Worm (Caenorhabditis elegans) whole organism, late embryonic: Measurements from ENCODE around the gene lury-1.

Experiments
- C08G9.2 ChIP-seq: sonication (generic microtip); optimal IDR thresholded peaks from 2 replicates; lab custom pipeline; 2016; ENCODE audit warnings: mild to moderate bottlenecking, missing genetic modification characterization, moderate library complexity, missing compliant biosample characterization
- F13H6.1 ChIP-seq: sonication (generic microtip); optimal IDR thresholded peaks from 2 replicates; lab custom pipeline; 2016; ENCODE audit warnings: missing genetic modification characterization, missing compliant biosample characterization
- K02D7.2 ChIP-seq: sonication (generic microtip); optimal IDR thresholded peaks from 2 replicates; lab custom pipeline; 2017; ENCODE audit warnings: mild to moderate bottlenecking, missing genetic modification characterization, missing compliant biosample characterization
- Y22D7AL.16 ChIP-seq: sonication (generic microtip); optimal IDR thresholded peaks from 2 replicates; lab custom pipeline; 2016; ENCODE audit warnings: missing genetic modification characterization, missing compliant biosample characterization
- ama-1 ChIP-seq: fragments of 150-350 bp; optimal IDR thresholded peaks from 2 replicates; lab custom pipeline; 2014
- ceh-22 ChIP-seq: sonication (generic microtip); optimal IDR thresholded peaks from 2 replicates; lab custom pipeline; 2017; ENCODE audit warnings: missing biosample characterization, missing genetic modification characterization
- ceh-30 ChIP-seq: fragments of 150-350 bp; optimal IDR thresholded peaks from 2 replicates; lab custom pipeline; 2014; ENCODE audit warnings: missing biosample characterization, missing genetic modification characterization
- ceh-31 ChIP-seq: sonication (generic microtip); optimal IDR thresholded peaks from 2 replicates; lab custom pipeline; 2016; ENCODE audit warnings: missing genetic modification characterization, missing compliant biosample characterization
- ceh-45 ChIP-seq: fragments of 200-800 bp; sonication (Bioruptor generic); IDR thresholded peaks from 2 replicates; pipeline ENCODE4 v1.3.6; 2022; ENCODE audit warnings: missing genetic modification reagents, missing genetic modification characterization, missing compliant biosample characterization
- ceh-48 ChIP-seq: sonication (generic microtip); optimal IDR thresholded peaks from 2 replicates; lab custom pipeline; 2016; ENCODE audit warnings: missing genetic modification characterization, inconsistent platforms, missing compliant biosample characterization
- ceh-9 ChIP-seq: sonication (generic microtip); optimal IDR thresholded peaks from 2 replicates; lab custom pipeline; 2016; ENCODE audit warnings: mild to moderate bottlenecking, missing genetic modification characterization, inconsistent platforms, missing compliant biosample characterization
- che-1 ChIP-seq: sonication (generic microtip); optimal IDR thresholded peaks from 2 replicates; lab custom pipeline; 2016; ENCODE audit warnings: mild to moderate bottlenecking, missing genetic modification characterization, missing compliant biosample characterization
- dve-1 ChIP-seq: sonication (generic microtip); optimal IDR thresholded peaks from 2 replicates; lab custom pipeline; 2017; ENCODE audit warnings: antibody characterized with exemption, mild to moderate bottlenecking, missing genetic modification characterization, missing compliant biosample characterization
- ets-4 ChIP-seq: sonication (generic microtip); optimal IDR thresholded peaks from 2 replicates; lab custom pipeline; 2016; ENCODE audit warnings: missing genetic modification characterization, missing compliant biosample characterization
- fax-1 ChIP-seq: sonication (generic microtip); optimal IDR thresholded peaks from 2 replicates; lab custom pipeline; 2016; ENCODE audit warnings: missing genotype, missing genetic modification characterization, missing compliant biosample characterization
- fkh-10 ChIP-seq: fragments of 150-350 bp; optimal IDR thresholded peaks from 2 replicates; lab custom pipeline; 2014; ENCODE audit warnings: missing biosample characterization, missing genetic modification reagents, missing genetic modification characterization
- fkh-6 ChIP-seq: sonication (generic microtip); optimal IDR thresholded peaks from 2 replicates; lab custom pipeline; 2016; ENCODE audit warnings: missing genetic modification characterization, missing compliant biosample characterization
- hlh-13 ChIP-seq: fragments of 200-800 bp; sonication (Bioruptor generic); optimal IDR thresholded peaks from 2 replicates; lab custom pipeline; 2018; ENCODE audit warnings: mild to moderate bottlenecking, missing genetic modification characterization, missing compliant biosample characterization
- hlh-15 ChIP-seq: sonication (generic microtip); optimal IDR thresholded peaks from 2 replicates; lab custom pipeline; 2016; ENCODE audit warnings: missing genetic modification characterization, missing compliant biosample characterization
- hlh-30 ChIP-seq: sonication (generic microtip); optimal IDR thresholded peaks from 2 replicates; lab custom pipeline; 2017; ENCODE audit warnings: antibody characterized with exemption, missing genetic modification characterization, missing compliant biosample characterization; ENCODE audit not compliant: insufficient read depth
- hlh-6 ChIP-seq: sonication (generic microtip); optimal IDR thresholded peaks from 2 replicates; lab custom pipeline; 2016; ENCODE audit warnings: missing genotype, missing genetic modification characterization, missing compliant biosample characterization
- hlh-8 ChIP-seq: sonication (generic microtip); optimal IDR thresholded peaks from 2 replicates; lab custom pipeline; 2016; ENCODE audit warnings: missing genotype, missing genetic modification characterization, missing compliant biosample characterization
- madf-2 ChIP-seq: sonication (generic microtip); optimal IDR thresholded peaks from 2 replicates; lab custom pipeline; 2017; ENCODE audit warnings: missing genetic modification characterization, missing compliant biosample characterization
- nhr-11 ChIP-seq: fragments of 150-350 bp; optimal IDR thresholded peaks from 2 replicates; lab custom pipeline; 2014; ENCODE audit warnings: missing biosample characterization, missing genetic modification characterization
- npax-4 ChIP-seq: sonication (generic microtip); optimal IDR thresholded peaks from 2 replicates; lab custom pipeline; 2016; ENCODE audit warnings: missing genetic modification characterization, missing compliant biosample characterization
- pat-9 ChIP-seq: fragments of 200-800 bp; sonication (Bioruptor generic); optimal IDR thresholded peaks from 2 replicates; lab custom pipeline; 2018; ENCODE audit warnings: mild to moderate bottlenecking, missing genetic modification characterization, moderate library complexity, missing compliant biosample characterization
- pha-4 ChIP-seq: fragments of 150-350 bp; optimal IDR thresholded peaks from 2 replicates; lab custom pipeline; 2018; ENCODE audit warnings: missing biosample characterization, missing genetic modification reagents, missing genetic modification characterization
- pqm-1 ChIP-seq: sonication (generic microtip); optimal IDR thresholded peaks from 2 replicates; lab custom pipeline; 2016; ENCODE audit warnings: missing genetic modification characterization, missing compliant biosample characterization
- rnt-1 ChIP-seq: sonication (generic microtip); optimal IDR thresholded peaks from 2 replicates; lab custom pipeline; 2016; ENCODE audit warnings: missing genetic modification characterization, missing compliant biosample characterization
- tbx-2 ChIP-seq: sonication (generic microtip); optimal IDR thresholded peaks from 2 replicates; lab custom pipeline; 2016; ENCODE audit warnings: missing genetic modification characterization, missing compliant biosample characterization
- tbx-7 ChIP-seq: sonication (generic microtip); optimal IDR thresholded peaks from 2 replicates; lab custom pipeline; 2016; ENCODE audit warnings: missing genotype, missing genetic modification characterization, missing compliant biosample characterization
- unc-3 ChIP-seq, 2 experiments: fragments of 200-800 bp in 1 of 2; sonication (Bioruptor generic) in 1 of 2; sonication (generic microtip) in 1 of 2; conservative IDR thresholded peaks in 1 of 2; optimal IDR thresholded peaks in 1 of 2; 2 replicates each; pipeline versions ENCODE4 v1.3.6 to Lab custom; 2016 to 2022; ENCODE audit warnings: missing compliant biosample characterization in 2 of 2, missing genetic modification characterization in 2 of 2, missing genetic modification reagents in 1 of 2
- unc-86 ChIP-seq: sonication (generic microtip); optimal IDR thresholded peaks from 2 replicates; lab custom pipeline; 2016; ENCODE audit warnings: missing genetic modification characterization, missing compliant biosample characterization
- ztf-16 ChIP-seq: sonication (generic microtip); optimal IDR thresholded peaks from 2 replicates; lab custom pipeline; 2017; ENCODE audit warnings: missing genetic modification characterization, missing compliant biosample characterization

The lury-1 gene

ce11 chrIII:12182919-12183318, 3.3 kb upstream of the lury-1 start, which contains the start of gene Y75B8A.10:
TSS of gene Y75B8A.10 (minus strand) at chrIII:12183019.
- TF ChIP-seq ama-1 (lab: Kevin White, UChicago): no peak
- no peak for TF ChIP-seq ceh-48
- no peak for TF ChIP-seq unc-86 (tag; lab: Kevin White, UChicago)

ce11 chrIII:12188236-12188635, 2.0 kb downstream of the lury-1 start:
- no peak for TF ChIP-seq pat-9
- TF ChIP-seq ets-4 (tag; lab: Kevin White, UChicago): no peak
- TF ChIP-seq ceh-31 (tag; lab: Kevin White, UChicago): no peak
- TF ChIP-seq tbx-2 (tag; lab: Kevin White, UChicago): no peak
- no peak for TF ChIP-seq npax-4 (tag; lab: Kevin White, UChicago)
- TF ChIP-seq hlh-8 (tag; lab: Kevin White, UChicago): no peak
- TF ChIP-seq hlh-30 (tag; lab: Kevin White, UChicago): no peak
- no peak for TF ChIP-seq unc-3 (GFP tag; conservative IDR thresholded peaks at IDR 0.05; lab: Robert Waterston, UW)
- no peak for TF ChIP-seq unc-3 (tag; optimal IDR thresholded peaks at IDR 0.05; lab: Kevin White, UChicago)
- TF ChIP-seq ceh-22: no peak
- TF ChIP-seq pqm-1 (tag; lab: Kevin White, UChicago): no peak
- no peak for TF ChIP-seq fkh-10 (GFP tag; lab: Kevin White, UChicago)
- TF ChIP-seq, all 69 proteins: peak for 0

- TF ChIP-seq dve-1 (no peak), pqm-1 (tag; lab: Kevin White, UChicago) (no peak), fax-1 (tag; lab: Kevin White, UChicago) (no peak), unc-86 (tag; lab: Kevin White, UChicago) (no peak), K02D7.2 (tag; lab: Kevin White, UChicago) (no peak), ama-1 (lab: Kevin White, UChicago) (no peak), ceh-45 (no peak), hlh-13 (GFP tag; lab: Kevin White, UChicago) (no peak), unc-3 (GFP tag; conservative IDR thresholded peaks at IDR 0.05; lab: Robert Waterston, UW) (no peak), unc-3 (tag; optimal IDR thresholded peaks at IDR 0.05; lab: Kevin White, UChicago) (no peak), che-1 (no peak), madf-2 (no peak), hlh-15 (tag; lab: Kevin White, UChicago) (no peak), ceh-31 (tag; lab: Kevin White, UChicago) (no peak)
Measured at ce11 chrIII:12194190-12194589, 8.0 kb downstream of the lury-1 start, which contains the start of gene Y75B8A.44. TSS of gene Y75B8A.44 (plus strand) at chrIII:12194490.

ce11 chrIII:12195991-12196390, 9.8 kb downstream of the lury-1 start:
- TF ChIP-seq ceh-22 (no peak), hlh-15 (tag; lab: Kevin White, UChicago) (no peak), dve-1 (peak; percentile 88)

- no peak for TF ChIP-seq K02D7.2 (tag; lab: Kevin White, UChicago)
- TF ChIP-seq Y22D7AL.16 (tag; lab: Kevin White, UChicago): no peak
- TF ChIP-seq ceh-30: no peak
- no peak for TF ChIP-seq F13H6.1 (tag; lab: Kevin White, UChicago)
- no peak for TF ChIP-seq rnt-1
- no peak for TF ChIP-seq nhr-11 (tag; lab: Kevin White, UChicago)
- TF ChIP-seq fkh-6 (tag; lab: Kevin White, UChicago): no peak
- TF ChIP-seq tbx-7 (tag; lab: Kevin White, UChicago): no peak
- no peak for TF ChIP-seq ceh-31 (tag; lab: Kevin White, UChicago)
- no peak for TF ChIP-seq ztf-16 (tag; lab: Kevin White, UChicago)
- no peak for TF ChIP-seq ceh-9 (tag; lab: Kevin White, UChicago)
- TF ChIP-seq pha-4 (tag; lab: Kevin White, UChicago): no peak
- TF ChIP-seq hlh-6 (tag; lab: Kevin White, UChicago): no peak
- no peak for TF ChIP-seq hlh-15 (tag; lab: Kevin White, UChicago)
- TF ChIP-seq C08G9.2 (tag; lab: Kevin White, UChicago): no peak
- TF ChIP-seq pat-9: no peak
Measured at ce11 chrIII:12198135-12198534, 11.9 kb downstream of the lury-1 start.
